Worm (Caenorhabditis elegans): Measurements from ENCODE around the gene C06B3.7.
A peak's percentile ranks its signal among the peaks of the same experiment; 100 is the strongest.

- TF ChIP-seq hmg-11 (tag; optimal IDR thresholded peaks at IDR 0.05), result no peak
- TF ChIP-seq unc-62 (GFP tag; optimal IDR thresholded peaks at IDR 0.05), result no peak
- no peak for TF ChIP-seq nhr-77 (tag; optimal IDR thresholded peaks at IDR 0.05)
- TF ChIP-seq nhr-43 (tag; optimal IDR thresholded peaks at IDR 0.05; ENCODE audit: poor library complexity, severe bottlenecking), result no peak
- TF ChIP-seq eor-1 (tag; optimal IDR thresholded peaks at IDR 0.05), result no peak
- TF ChIP-seq lin-15B (tag; optimal IDR thresholded peaks at IDR 0.05), result no peak
- no peak for TF ChIP-seq ceh-16 (tag; optimal IDR thresholded peaks at IDR 0.05)
- TF ChIP-seq nhr-23 (tag; optimal IDR thresholded peaks at IDR 0.05), result no peak
- peak; percentile 93 for TF ChIP-seq elt-2 (tag; optimal IDR thresholded peaks at IDR 0.05)
- TF ChIP-seq ztf-11 (tag; optimal IDR thresholded peaks at IDR 0.05), result no peak
Observed at ce11 chrV:13879241-13879640, 30.2 kb upstream of the C06B3.7 start, which contains the start of gene lbp-7.

All from whole organism, L3 larva.